Worm (Caenorhabditis elegans) whole organism, L3 larva: ENCODE data around the gene R07E5.15.

Source experiments
- R02D3.7 ChIP-seq: fragments of 150-350 bp; optimal IDR thresholded peaks from 2 replicates; lab custom pipeline; 2014; ENCODE audit warnings: missing biosample characterization, missing genetic modification characterization
- aly-2 ChIP-seq: fragments of 150-350 bp; optimal IDR thresholded peaks from 2 replicates; lab custom pipeline; 2014; ENCODE audit warnings: missing biosample characterization, missing genetic modification characterization
- ama-1 ChIP-seq: fragments of 150-350 bp; optimal IDR thresholded peaks from 2 replicates; lab custom pipeline; 2018
- ceh-16 ChIP-seq: sonication (generic microtip); optimal IDR thresholded peaks from 2 replicates; lab custom pipeline; 2017; ENCODE audit warnings: missing biosample characterization, missing genetic modification characterization
- ceh-28 ChIP-seq: fragments of 150-350 bp; optimal IDR thresholded peaks from 2 replicates; lab custom pipeline; 2014; ENCODE audit warnings: missing biosample characterization, missing genetic modification reagents, missing genetic modification characterization
- daf-12 ChIP-seq: fragments of 150-350 bp; optimal IDR thresholded peaks from 2 replicates; lab custom pipeline; 2014; ENCODE audit warnings: missing biosample characterization, missing genetic modification reagents, missing genetic modification characterization
- egl-27 ChIP-seq: sonication (generic microtip); optimal IDR thresholded peaks from 4 replicates; lab custom pipeline; 2017; ENCODE audit warnings: missing biosample characterization, missing genetic modification reagents, missing genetic modification characterization
- egl-5 ChIP-seq: fragments of 150-350 bp; optimal IDR thresholded peaks from 2 replicates; lab custom pipeline; 2017; ENCODE audit warnings: missing biosample characterization, missing genetic modification reagents, missing genetic modification characterization, inconsistent platforms
- elt-1 ChIP-seq: fragments of 150-350 bp; optimal IDR thresholded peaks from 2 replicates; lab custom pipeline; 2014; ENCODE audit warnings: missing biosample characterization, missing genetic modification characterization
- elt-2 ChIP-seq: sonication (generic microtip); optimal IDR thresholded peaks from 2 replicates; lab custom pipeline; 2016; ENCODE audit warnings: missing genetic modification reagents, mild to moderate bottlenecking, missing genetic modification characterization, missing compliant biosample characterization
- eor-1 ChIP-seq, 2 experiments: fragments of 150-350 bp; optimal IDR thresholded peaks; 2 replicates each; lab custom pipeline; 2014 to 2018; ENCODE audit warnings: missing biosample characterization in 2 of 2, missing genetic modification characterization in 2 of 2
- fkh-10 ChIP-seq: sonication (generic microtip); optimal IDR thresholded peaks from 2 replicates; lab custom pipeline; 2017; ENCODE audit warnings: missing biosample characterization, missing genetic modification reagents, missing genetic modification characterization
- fkh-2 ChIP-seq: fragments of 150-350 bp; optimal IDR thresholded peaks from 2 replicates; lab custom pipeline; 2014; ENCODE audit warnings: missing biosample characterization, missing genetic modification reagents, missing genetic modification characterization
- hmg-11 ChIP-seq: sonication (generic microtip); optimal IDR thresholded peaks from 2 replicates; lab custom pipeline; 2016; ENCODE audit warnings: missing genetic modification characterization, missing compliant biosample characterization
- lin-15B ChIP-seq: fragments of 150-350 bp; optimal IDR thresholded peaks from 2 replicates; lab custom pipeline; 2014; ENCODE audit warnings: missing biosample characterization, missing genetic modification characterization
- lin-39 ChIP-seq: fragments of 150-350 bp; optimal IDR thresholded peaks from 2 replicates; lab custom pipeline; 2018; ENCODE audit warnings: missing biosample characterization, missing genetic modification reagents, missing genetic modification characterization
- mdl-1 ChIP-seq: fragments of 150-350 bp; optimal IDR thresholded peaks from 2 replicates; lab custom pipeline; 2014; ENCODE audit warnings: missing biosample characterization, missing genetic modification characterization
- nfya-1 ChIP-seq: sonication (generic microtip); optimal IDR thresholded peaks from 2 replicates; lab custom pipeline; 2017; ENCODE audit warnings: missing genetic modification characterization, mild to moderate bottlenecking, missing compliant biosample characterization, antibody characterized with exemption, moderate library complexity; ENCODE audit not compliant: insufficient read depth
- nhr-11 ChIP-seq: fragments of 150-350 bp; optimal IDR thresholded peaks from 2 replicates; lab custom pipeline; 2014; ENCODE audit warnings: missing biosample characterization, missing genetic modification characterization
- nhr-23 ChIP-seq: fragments of 150-350 bp; optimal IDR thresholded peaks from 2 replicates; lab custom pipeline; 2014; ENCODE audit warnings: missing biosample characterization, missing genetic modification reagents, missing genetic modification characterization
- nhr-25 ChIP-seq: sonication (generic microtip); optimal IDR thresholded peaks from 2 replicates; lab custom pipeline; 2017; ENCODE audit warnings: missing biosample characterization, missing genetic modification characterization
- nhr-28 ChIP-seq: fragments of 150-350 bp; optimal IDR thresholded peaks from 2 replicates; lab custom pipeline; 2014; ENCODE audit warnings: missing biosample characterization, missing genetic modification characterization
- nhr-43 ChIP-seq: sonication (generic microtip); optimal IDR thresholded peaks from 2 replicates; lab custom pipeline; 2016; ENCODE audit warnings: mild to moderate bottlenecking, missing genetic modification characterization, missing compliant biosample characterization; ENCODE audit not compliant: poor library complexity, severe bottlenecking
- nhr-67 ChIP-seq: fragments of 150-350 bp; optimal IDR thresholded peaks from 2 replicates; lab custom pipeline; 2014; ENCODE audit warnings: missing biosample characterization, missing genetic modification characterization
- nhr-76 ChIP-seq: fragments of 150-350 bp; sonication (generic microtip); optimal IDR thresholded peaks from 5 replicates; lab custom pipeline; 2014; ENCODE audit warnings: missing biosample characterization, missing genetic modification characterization
- pha-4 ChIP-seq: fragments of 150-350 bp; optimal IDR thresholded peaks from 2 replicates; lab custom pipeline; 2014; ENCODE audit warnings: missing biosample characterization, missing genetic modification reagents, missing genetic modification characterization
- pqm-1 ChIP-seq: fragments of 150-350 bp; optimal IDR thresholded peaks from 2 replicates; lab custom pipeline; 2017; ENCODE audit warnings: missing biosample characterization, missing genetic modification characterization, inconsistent platforms
- sea-2 ChIP-seq: fragments of 150-350 bp; sonication (generic microtip); optimal IDR thresholded peaks from 4 replicates; lab custom pipeline; 2014; ENCODE audit warnings: missing biosample characterization, missing genetic modification reagents, missing genetic modification characterization
- skn-1 ChIP-seq: fragments of 150-350 bp; optimal IDR thresholded peaks from 2 replicates; lab custom pipeline; 2014; ENCODE audit warnings: missing biosample characterization, missing genetic modification characterization
- snpc-4 ChIP-seq: fragments of 150-350 bp; optimal IDR thresholded peaks from 2 replicates; lab custom pipeline; 2014; ENCODE audit warnings: missing biosample characterization, missing genetic modification characterization
- unc-39 ChIP-seq: sonication (generic microtip); optimal IDR thresholded peaks from 4 replicates; lab custom pipeline; 2017; ENCODE audit warnings: missing biosample characterization, missing genetic modification characterization
- unc-62 ChIP-seq: fragments of 150-350 bp; sonication (generic microtip); optimal IDR thresholded peaks from 4 replicates; lab custom pipeline; 2014; ENCODE audit warnings: missing biosample characterization, missing genetic modification reagents, missing genetic modification characterization
- ztf-11 ChIP-seq: fragments of 150-350 bp; optimal IDR thresholded peaks from 2 replicates; lab custom pipeline; 2014; ENCODE audit warnings: missing biosample characterization, missing genetic modification characterization
- ztf-4 ChIP-seq: fragments of 150-350 bp; optimal IDR thresholded peaks from 2 replicates; lab custom pipeline; 2014; ENCODE audit warnings: missing biosample characterization, missing genetic modification characterization

R07E5.15 gene

DNA sequence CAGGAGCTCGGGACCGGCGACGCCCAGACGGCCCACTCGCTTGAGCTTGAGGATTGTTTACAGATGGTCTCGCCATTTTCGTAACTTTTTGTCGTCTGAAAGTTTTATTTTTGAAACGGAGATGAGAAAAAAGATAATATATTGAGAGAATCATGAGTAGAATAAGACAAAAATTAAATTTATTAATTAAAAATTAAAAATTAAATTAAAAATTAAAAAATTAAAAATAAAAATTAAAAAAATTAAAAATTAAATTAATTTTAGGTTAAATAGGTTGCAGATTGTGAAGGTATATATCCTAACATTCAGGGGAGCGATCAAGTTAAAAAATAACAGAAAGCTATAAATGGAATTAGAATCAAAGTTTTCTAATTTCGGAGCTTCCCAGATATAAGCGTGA lies 21.5 kb upstream of the R07E5.15 start, which contains the start of gene B0284.3:
Gene B0284.3, minus strand, starts transcription at position 101 of the 400 bp plus-strand sequence.
- TF ChIP-seq nhr-28 (tag; lab: Kevin White, UChicago) = no peak
- no peak for TF ChIP-seq ztf-4 (tag; lab: Kevin White, UChicago)
- TF ChIP-seq R02D3.7 (tag; lab: Kevin White, UChicago) = no peak
- TF ChIP-seq ztf-11 (tag; lab: Kevin White, UChicago) = no peak
- no peak for TF ChIP-seq nhr-67 (tag; lab: Kevin White, UChicago)
- no peak for TF ChIP-seq nhr-23 (tag; lab: Kevin White, UChicago)
- no peak for TF ChIP-seq pha-4 (tag; lab: Kevin White, UChicago)
- TF ChIP-seq snpc-4 (tag; lab: Kevin White, UChicago) = no peak
- TF ChIP-seq fkh-10 (GFP tag; lab: Kevin White, UChicago) = no peak
- no peak for TF ChIP-seq mdl-1 (tag; lab: Kevin White, UChicago)
- TF ChIP-seq nhr-25 (tag; lab: Kevin White, UChicago) = no peak
- TF ChIP-seq hmg-11 (tag; lab: Kevin White, UChicago) = no peak
- no peak for TF ChIP-seq nhr-43 (tag; lab: Kevin White, UChicago)
- TF ChIP-seq skn-1 = no peak
- no peak for TF ChIP-seq unc-62 (GFP tag; lab: Kevin White, UChicago)
- no peak for TF ChIP-seq ama-1 (lab: Kevin White, UChicago)

DNA sequence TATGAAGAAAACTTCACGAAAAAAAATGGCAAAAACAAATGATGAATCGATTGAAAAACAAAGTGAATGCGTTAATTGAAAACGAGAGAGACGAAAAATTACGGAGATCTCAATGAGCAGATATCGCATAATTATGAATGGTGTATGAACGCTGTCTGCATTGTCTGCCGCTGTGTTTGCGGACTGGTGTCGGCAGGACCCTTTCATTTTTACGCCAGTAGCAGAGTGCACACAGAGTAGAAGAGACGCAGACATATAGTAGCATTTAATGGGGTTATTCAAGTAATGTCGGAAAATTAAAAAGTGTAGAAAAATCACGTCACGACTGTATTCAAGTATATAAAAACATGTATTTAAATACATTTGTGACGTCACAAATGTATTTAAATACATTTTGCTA lies 20.4 kb upstream of the R07E5.15 start:
- TF ChIP-seq daf-12 = no peak
- TF ChIP-seq lin-39 (tag; lab: Kevin White, UChicago) = no peak
- TF ChIP-seq elt-2 (tag; lab: Kevin White, UChicago) = no peak
- no peak for TF ChIP-seq nhr-43 (tag; lab: Kevin White, UChicago)
- no peak for TF ChIP-seq ceh-28
- TF ChIP-seq nhr-28 (tag; lab: Kevin White, UChicago) = no peak
- no peak for TF ChIP-seq nhr-11 (tag; lab: Kevin White, UChicago)
- no peak for TF ChIP-seq elt-1 (tag; lab: Kevin White, UChicago)
- TF ChIP-seq mdl-1 (tag; lab: Kevin White, UChicago) = no peak
- no peak for TF ChIP-seq fkh-2 (tag; lab: Kevin White, UChicago)
- TF ChIP-seq skn-1 = no peak
- TF ChIP-seq egl-5 (tag; lab: Kevin White, UChicago) = peak; percentile 31
- TF ChIP-seq fkh-10 (GFP tag; lab: Kevin White, UChicago) = no peak
- TF ChIP-seq sea-2 (GFP tag; lab: Kevin White, UChicago) = no peak
- peak; percentile 49 for TF ChIP-seq nfya-1 (tag; lab: Kevin White, UChicago)
- TF ChIP-seq ztf-4 (tag; lab: Kevin White, UChicago) = no peak
- TF ChIP-seq aly-2 (tag; lab: Kevin White, UChicago) = no peak
- no peak for TF ChIP-seq nhr-67 (tag; lab: Kevin White, UChicago)
- no peak for TF ChIP-seq unc-62 (GFP tag; lab: Kevin White, UChicago)
- TF ChIP-seq pha-4 (tag; lab: Kevin White, UChicago) = no peak
- TF ChIP-seq pqm-1 (tag; lab: Kevin White, UChicago) = no peak
- peak; percentile 27 for TF ChIP-seq snpc-4 (tag; lab: Kevin White, UChicago)
- no peak for TF ChIP-seq egl-27 (tag; lab: Kevin White, UChicago)
- TF ChIP-seq eor-1 (tag; optimal IDR thresholded peaks at IDR 0.05; lab: Kevin White, UChicago) = no peak
- TF ChIP-seq lin-15B (tag; lab: Kevin White, UChicago) = peak; percentile 37
- TF ChIP-seq nhr-76 (tag; lab: Kevin White, UChicago) = no peak
- no peak for TF ChIP-seq ceh-16 (tag; lab: Kevin White, UChicago)

DNA sequence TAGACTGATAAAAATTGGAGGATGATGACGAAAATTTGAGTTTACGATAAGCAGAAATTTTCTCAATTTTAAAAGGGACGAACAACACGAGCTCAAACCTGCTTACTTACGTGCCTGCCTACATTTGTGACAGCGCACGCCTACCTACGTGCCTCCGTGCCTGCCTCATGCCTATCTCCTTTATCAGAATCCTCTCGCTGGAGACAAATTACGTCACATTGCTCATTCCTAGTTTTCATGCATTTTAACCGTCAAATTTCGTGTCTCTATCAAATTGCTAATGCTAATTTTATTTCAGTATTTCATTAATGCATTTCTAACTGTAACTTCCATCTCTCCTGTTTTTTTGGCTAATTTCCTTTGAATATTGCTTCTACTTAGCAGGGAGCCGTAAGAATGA lies 19.9 kb upstream of the R07E5.15 start, which contains the start of gene pals-27:
Gene pals-27, plus strand, starts transcription at position 301 of the 400 bp plus-strand sequence.
- TF ChIP-seq unc-62 (GFP tag; lab: Kevin White, UChicago) = no peak
- TF ChIP-seq lin-39 (tag; lab: Kevin White, UChicago) = no peak
- no peak for TF ChIP-seq egl-5 (tag; lab: Kevin White, UChicago)
- TF ChIP-seq egl-27 (tag; lab: Kevin White, UChicago) = no peak
- no peak for TF ChIP-seq daf-12

DNA sequence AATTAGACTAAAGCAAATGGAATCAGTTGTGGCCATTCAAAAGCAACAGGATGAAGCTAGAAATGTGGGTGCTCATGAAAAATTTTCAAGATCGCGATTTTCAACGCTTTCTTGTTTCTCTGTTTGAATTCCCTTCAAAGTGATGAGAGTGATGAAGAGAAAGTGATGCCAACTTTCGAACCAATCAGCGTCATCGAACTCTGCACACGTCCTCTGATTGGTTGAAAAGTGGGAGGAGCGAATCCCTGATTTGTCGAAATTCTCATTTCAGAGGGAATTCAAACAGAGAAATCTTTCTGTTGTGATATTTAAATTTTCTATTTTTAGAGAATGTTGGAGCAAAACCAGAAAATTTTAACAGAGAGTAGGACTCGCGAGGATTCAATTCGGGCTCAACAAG lies 19.1 kb upstream of the R07E5.15 start:
- no peak for TF ChIP-seq daf-12
- no peak for TF ChIP-seq lin-15B (tag; lab: Kevin White, UChicago)
- peak; percentile 71 for TF ChIP-seq nfya-1 (tag; lab: Kevin White, UChicago)
- TF ChIP-seq nhr-23 (tag; lab: Kevin White, UChicago) = no peak
- TF ChIP-seq unc-39 (tag; lab: Kevin White, UChicago) = no peak
- TF ChIP-seq, all 47 proteins: peak for 1
